Fruit fly (Drosophila melanogaster): ENCODE data around the gene CG31642.

CG31642 gene

dm6 chr2L:6068544-6069251 is 49.6 kb upstream of the CG31642 start, which contains the start of the genes CG9150 and Pfdn1 (continued):
- no peak for TF ChIP-seq fd64A (GFP tag; optimal IDR thresholded peaks at IDR 0.05)
- TF ChIP-seq Fer3 (tag; optimal IDR thresholded peaks at IDR 0.05) = no peak
- no peak for TF ChIP-seq CG17802 (tag; optimal IDR thresholded peaks at IDR 0.05)
- TF ChIP-seq pb (GFP tag; optimal IDR thresholded peaks at IDR 0.05) = no peak
- no peak for TF ChIP-seq eve (GFP tag; optimal IDR thresholded peaks at IDR 0.05)
- TF ChIP-seq CG7745 (tag; optimal IDR thresholded peaks at IDR 0.05) = no peak
- no peak for TF ChIP-seq dmrt99B (tag; optimal IDR thresholded peaks at IDR 0.05)
- TF ChIP-seq sim (GFP tag; IDR thresholded peaks at IDR 0.05) = no peak
- TF ChIP-seq prd (optimal IDR thresholded peaks at IDR 0.05) = no peak
- TF ChIP-seq prd (GFP tag; IDR thresholded peaks at IDR 0.05) = no peak
- no peak for TF ChIP-seq al (GFP tag; IDR thresholded peaks at IDR 0.05)
- TF ChIP-seq CG10654 (GFP tag; optimal IDR thresholded peaks at IDR 0.05) = no peak
- no peak for TF ChIP-seq psq (GFP tag; optimal IDR thresholded peaks at IDR 0.05)
- TF ChIP-seq crol (GFP tag; IDR thresholded peaks at IDR 0.05) = no peak
- no peak for TF ChIP-seq C15 (GFP tag; IDR thresholded peaks at IDR 0.05)
- no peak for TF ChIP-seq CG9437 (GFP tag; optimal IDR thresholded peaks at IDR 0.05)
- no peak for TF ChIP-seq fd102C (GFP tag; optimal IDR thresholded peaks at IDR 0.05)
- TF ChIP-seq pho (GFP tag; optimal IDR thresholded peaks at IDR 0.05) = no peak
- TF ChIP-seq z (GFP tag; IDR thresholded peaks at IDR 0.05) = no peak
- no peak for TF ChIP-seq br (optimal IDR thresholded peaks at IDR 0.05)
- TF ChIP-seq HLH54F (GFP tag; optimal IDR thresholded peaks at IDR 0.05) = no peak
- TF ChIP-seq Mad (GFP tag; optimal IDR thresholded peaks at IDR 0.05) = no peak
- TF ChIP-seq dysf (GFP tag; IDR thresholded peaks at IDR 0.05) = no peak
- no peak for TF ChIP-seq CG12299 (tag; optimal IDR thresholded peaks at IDR 0.05)
- no peak for TF ChIP-seq zen (tag; optimal IDR thresholded peaks at IDR 0.05)
- no peak for TF ChIP-seq CG9727 (GFP tag; optimal IDR thresholded peaks at IDR 0.05)
- no peak for TF ChIP-seq CG6175 (GFP tag; IDR thresholded peaks at IDR 0.05)
- TF ChIP-seq CG10147 (GFP tag; optimal IDR thresholded peaks at IDR 0.05) = no peak
- TF ChIP-seq Dek (tag; optimal IDR thresholded peaks at IDR 0.05) = no peak
- no peak for TF ChIP-seq CG12236 (GFP tag; optimal IDR thresholded peaks at IDR 0.05)
- no peak for TF ChIP-seq CG18599 (GFP tag; optimal IDR thresholded peaks at IDR 0.05)
- peak; percentile 88 for TF ChIP-seq CG2116 (GFP tag; optimal IDR thresholded peaks at IDR 0.05)
- TF ChIP-seq Optix (GFP tag; IDR thresholded peaks at IDR 0.05) = no peak
- no peak for TF ChIP-seq lmd (GFP tag; IDR thresholded peaks at IDR 0.05)
- TF ChIP-seq CG13424 (tag; optimal IDR thresholded peaks at IDR 0.05) = no peak
- TF ChIP-seq pzg (GFP tag; optimal IDR thresholded peaks at IDR 0.05) = peak; percentile 69
- TF ChIP-seq CG3163 (GFP tag; optimal IDR thresholded peaks at IDR 0.05) = no peak
- no peak for TF ChIP-seq mirr (GFP tag; optimal IDR thresholded peaks at IDR 0.05)
- TF ChIP-seq Drgx (GFP tag; IDR thresholded peaks at IDR 0.05) = no peak
- TF ChIP-seq CHES-1-like (GFP tag; optimal IDR thresholded peaks at IDR 0.05) = no peak
- no peak for TF ChIP-seq Vsx1 (GFP tag; optimal IDR thresholded peaks at IDR 0.05)
- no peak for TF ChIP-seq Chrac-16 (GFP tag; optimal IDR thresholded peaks at IDR 0.05)
- no peak for TF ChIP-seq Abd-B (GFP tag; optimal IDR thresholded peaks at IDR 0.05)
- no peak for TF ChIP-seq CG14050 (GFP tag; IDR thresholded peaks at IDR 0.05)
- TF ChIP-seq CG2199 (GFP tag; IDR thresholded peaks at IDR 0.05) = no peak
- peak; percentile 94 for TF ChIP-seq CG15514 (GFP tag; optimal IDR thresholded peaks at IDR 0.05)
- no peak for TF ChIP-seq Max (GFP tag; optimal IDR thresholded peaks at IDR 0.05)
- TF ChIP-seq CG4282 (GFP tag; optimal IDR thresholded peaks at IDR 0.05) = no peak
- no peak for TF ChIP-seq CG4707 (GFP tag; optimal IDR thresholded peaks at IDR 0.05)
- no peak for TF ChIP-seq pnt (GFP tag; optimal IDR thresholded peaks at IDR 0.05)
- peak; percentile 50 for TF ChIP-seq lbe (GFP tag; optimal IDR thresholded peaks at IDR 0.05)
- TF ChIP-seq klu (GFP tag; IDR thresholded peaks at IDR 0.05) = no peak

Data from whole organism, embryonic.